Worm (Caenorhabditis elegans): ENCODE results near the gene srd-25.

- TF ChIP-seq W03F9.2 (tag; optimal IDR thresholded peaks at IDR 0.05) (no peak), him-1 (tag; optimal IDR thresholded peaks at IDR 0.05) (no peak)
Measured at ce11 chrV:7626550-7626949, 5.3 kb upstream of the srd-25 start, which contains the start of gene F07C4.6.

Measured in whole organism, L4/young adult.